Fruit fly (Drosophila melanogaster): ENCODE results near the gene CadN.

Gene CadN

dm6 chr2L:17743735-17744134, 34.4 kb downstream of the CadN start:
- TF ChIP-seq Hr38 (GFP tag; optimal IDR thresholded peaks at IDR 0.05), result no peak
- TF ChIP-seq Hr39 (GFP tag; optimal IDR thresholded peaks at IDR 0.05), result no peak
- peak; percentile 21 for TF ChIP-seq Eip78C (GFP tag)
- no peak for TF ChIP-seq salr (GFP tag; optimal IDR thresholded peaks at IDR 0.05)
- peak in 1 of 2 experiments; percentile 72 for TF ChIP-seq ss (GFP tag; optimal IDR thresholded peaks at IDR 0.05)
- TF ChIP-seq lz (GFP tag; optimal IDR thresholded peaks at IDR 0.05), result no peak
- TF ChIP-seq dsx (GFP tag; optimal IDR thresholded peaks at IDR 0.05; ENCODE audit: poor library complexity, severe bottlenecking), result peak; percentile 20
- TF ChIP-seq CG15336 (GFP tag; IDR thresholded peaks at IDR 0.05), result no peak
- no peak for TF ChIP-seq Lpt (GFP tag; optimal IDR thresholded peaks at IDR 0.05)

dm6 chr2L:17741527-17741926, 36.6 kb downstream of the CadN start:
- TF ChIP-seq achi (GFP tag; optimal IDR thresholded peaks at IDR 0.05), result no peak
- TF ChIP-seq CG31627 (GFP tag; optimal IDR thresholded peaks at IDR 0.05), result no peak
- TF ChIP-seq Sox14 (GFP tag; optimal IDR thresholded peaks at IDR 0.05), result no peak
- TF ChIP-seq CG6792 (GFP tag; optimal IDR thresholded peaks at IDR 0.05), result no peak
- no peak for TF ChIP-seq CG6808 (GFP tag; optimal IDR thresholded peaks at IDR 0.05)
- TF ChIP-seq CG6276 (GFP tag; optimal IDR thresholded peaks at IDR 0.05), result no peak
- TF ChIP-seq Eip75B (GFP tag; optimal IDR thresholded peaks at IDR 0.05), result no peak
- no peak for TF ChIP-seq vri (GFP tag; optimal IDR thresholded peaks at IDR 0.05)
- no peak for TF ChIP-seq dsx (GFP tag; optimal IDR thresholded peaks at IDR 0.05; ENCODE audit: poor library complexity, severe bottlenecking)
- no peak for TF ChIP-seq CG8632 (GFP tag; optimal IDR thresholded peaks at IDR 0.05)
- no peak for TF ChIP-seq Blimp-1 (GFP tag; optimal IDR thresholded peaks at IDR 0.05)
- no peak for TF ChIP-seq CG8319 (GFP tag; optimal IDR thresholded peaks at IDR 0.05)
- no peak for TF ChIP-seq Ets96B (tag; optimal IDR thresholded peaks at IDR 0.05)
- TF ChIP-seq fd59A (GFP tag; optimal IDR thresholded peaks at IDR 0.05), result no peak
- no peak for TF ChIP-seq Met (GFP tag; optimal IDR thresholded peaks at IDR 0.05)
- no peak for TF ChIP-seq esn (GFP tag; optimal IDR thresholded peaks at IDR 0.05)
- TF ChIP-seq CG11762 (GFP tag; optimal IDR thresholded peaks at IDR 0.05; ENCODE audit: insufficient read depth), result no peak

- TF ChIP-seq topi (GFP tag; optimal IDR thresholded peaks at IDR 0.05), result no peak
- no peak for TF ChIP-seq Hr4 (GFP tag; optimal IDR thresholded peaks at IDR 0.05)
- no peak for TF ChIP-seq CG8632 (GFP tag; optimal IDR thresholded peaks at IDR 0.05)
- no peak for TF ChIP-seq ss (GFP tag; optimal IDR thresholded peaks at IDR 0.05)
Measured at dm6 chr2L:17741123-17741522, 37.0 kb downstream of the CadN start.

dm6 chr2L:17740417-17740924, 37.7 kb downstream of the CadN start:
- peak in 1 of 2 experiments; percentile 39 for TF ChIP-seq ss (GFP tag; optimal IDR thresholded peaks at IDR 0.05)
- no peak for TF ChIP-seq Blimp-1 (GFP tag; optimal IDR thresholded peaks at IDR 0.05)
- no peak for TF ChIP-seq svp (GFP tag)

dm6 chr2L:17739428-17739827, 38.7 kb downstream of the CadN start:
- TF ChIP-seq net (GFP tag; optimal IDR thresholded peaks at IDR 0.05), result no peak
- TF ChIP-seq spab (GFP tag; optimal IDR thresholded peaks at IDR 0.05), result no peak
- TF ChIP-seq svp (GFP tag), result no peak
- no peak for TF ChIP-seq Eip78C (GFP tag)
- no peak for TF ChIP-seq CG15336 (GFP tag; IDR thresholded peaks at IDR 0.05)
- no peak for TF ChIP-seq eg (GFP tag; IDR thresholded peaks at IDR 0.05)
- TF ChIP-seq CG31627 (GFP tag; optimal IDR thresholded peaks at IDR 0.05), result no peak
- no peak for TF ChIP-seq Sox102F (GFP tag; optimal IDR thresholded peaks at IDR 0.05)
- no peak for TF ChIP-seq CG3919 (GFP tag; optimal IDR thresholded peaks at IDR 0.05)

Measured in whole organism, prepupa.